Fruit fly (Drosophila melanogaster) whole organism, prepupa: ENCODE results near the gene CG6638.

Experiments
- Blimp-1 ChIP-seq: fragments of 200-800 bp; sonication (Bioruptor generic); optimal IDR thresholded peaks from 3 replicates; lab custom pipeline; 2017; ENCODE audit warnings: missing biosample characterization, missing genetic modification characterization, mild to moderate bottlenecking, moderate library complexity, missing genetic modification reagents
- CG10631 ChIP-seq: fragments of 200-800 bp; sonication (Bioruptor generic); optimal IDR thresholded peaks from 2 replicates; lab custom pipeline; 2016; ENCODE audit warnings: missing biosample characterization, missing genetic modification characterization
- CG10669 ChIP-seq: fragments of 200-800 bp; sonication (Bioruptor generic); optimal IDR thresholded peaks from 3 replicates; lab custom pipeline; 2018; ENCODE audit warnings: missing biosample characterization, mild to moderate bottlenecking, missing genetic modification characterization, moderate library complexity
- CG11294 ChIP-seq: fragments of 200-800 bp; sonication (Bioruptor generic); IDR thresholded peaks from 2 replicates; pipeline ENCODE4 v1.3.6; 2022; ENCODE audit warnings: missing biosample characterization, missing genetic modification characterization
- CG11762 ChIP-seq: fragments of 200-800 bp; sonication (Bioruptor generic); optimal IDR thresholded peaks from 3 replicates; lab custom pipeline; 2016; ENCODE audit warnings: missing biosample characterization, missing genetic modification characterization; ENCODE audit not compliant: insufficient read depth
- CG11902 ChIP-seq: fragments of 200-800 bp; sonication (Bioruptor generic); optimal IDR thresholded peaks from 3 replicates; lab custom pipeline; 2016; ENCODE audit warnings: missing biosample characterization, missing genetic modification characterization
- CG31627 ChIP-seq: fragments of 200-800 bp; sonication (Bioruptor generic); optimal IDR thresholded peaks from 3 replicates; lab custom pipeline; 2016; ENCODE audit warnings: missing biosample characterization, missing genetic modification characterization
- CG34406 ChIP-seq: fragments of 200-800 bp; sonication (Bioruptor generic); optimal IDR thresholded peaks from 3 replicates; lab custom pipeline; 2016; ENCODE audit warnings: missing biosample characterization, missing genetic modification characterization
- CG4318 ChIP-seq: fragments of 200-800 bp; sonication (Bioruptor generic); optimal IDR thresholded peaks from 3 replicates; lab custom pipeline; 2017; ENCODE audit warnings: missing biosample characterization, mild to moderate bottlenecking, missing genetic modification characterization
- CG6163 ChIP-seq: fragments of 200-800 bp; sonication (Bioruptor generic); IDR thresholded peaks from 3 replicates; pipeline ENCODE4 v1.3.6; 2022; ENCODE audit warnings: missing biosample characterization, missing genetic modification characterization
- CG6276 ChIP-seq: fragments of 200-800 bp; sonication (Bioruptor generic); optimal IDR thresholded peaks from 2 replicates; lab custom pipeline; 2017; ENCODE audit warnings: missing biosample characterization, mild to moderate bottlenecking, missing genetic modification characterization
- CG6792 ChIP-seq: fragments of 200-800 bp; sonication (Bioruptor generic); optimal IDR thresholded peaks from 3 replicates; lab custom pipeline; 2016; ENCODE audit warnings: missing biosample characterization, missing genetic modification characterization
- CG6808 ChIP-seq: fragments of 200-800 bp; sonication (Bioruptor generic); optimal IDR thresholded peaks from 3 replicates; lab custom pipeline; 2017; ENCODE audit warnings: missing biosample characterization, missing genetic modification characterization, mild to moderate bottlenecking, moderate library complexity, missing genetic modification reagents
- CG6854 ChIP-seq: fragments of 200-800 bp; sonication (Bioruptor generic); optimal IDR thresholded peaks from 2 replicates; lab custom pipeline; 2017; ENCODE audit warnings: missing biosample characterization, mild to moderate bottlenecking, missing genetic modification characterization
- CG7368 ChIP-seq: fragments of 200-800 bp; sonication (Bioruptor generic); optimal IDR thresholded peaks from 3 replicates; lab custom pipeline; 2016; ENCODE audit warnings: missing biosample characterization, missing genetic modification characterization
- CG8319 ChIP-seq: fragments of 200-800 bp; sonication (Bioruptor generic); optimal IDR thresholded peaks from 3 replicates; lab custom pipeline; 2016; ENCODE audit warnings: missing biosample characterization, missing genetic modification characterization
- CG9139 ChIP-seq: fragments of 200-800 bp; sonication (Bioruptor generic); optimal IDR thresholded peaks from 3 replicates; lab custom pipeline; 2017; ENCODE audit warnings: missing biosample characterization, mild to moderate bottlenecking, missing genetic modification characterization
- Eip78C ChIP-seq: fragments of 200-800 bp; sonication (Bioruptor generic); peaks from one replicate; lab custom pipeline; 2016; ENCODE audit warnings: missing biosample characterization, missing genetic modification characterization
- Eip93F ChIP-seq: fragments of 200-800 bp; sonication (Bioruptor generic); optimal IDR thresholded peaks from 2 replicates; lab custom pipeline; 2016; ENCODE audit warnings: missing biosample characterization, mild to moderate bottlenecking, missing genetic modification characterization
- Ets21C ChIP-seq: fragments of 200-800 bp; sonication (Bioruptor generic); optimal IDR thresholded peaks from 3 replicates; lab custom pipeline; 2016; ENCODE audit warnings: missing biosample characterization, missing genetic modification characterization
- Gug ChIP-seq: fragments of 200-800 bp; sonication (Bioruptor generic); IDR thresholded peaks from 2 replicates; pipeline ENCODE4 v1.3.6; 2022; ENCODE audit warnings: missing biosample characterization, missing genetic modification characterization
- Hr39 ChIP-seq: fragments of 200-800 bp; sonication (Bioruptor generic); optimal IDR thresholded peaks from 2 replicates; lab custom pipeline; 2016; ENCODE audit warnings: missing biosample characterization, missing genetic modification characterization
- Hr4 ChIP-seq: fragments of 200-800 bp; sonication (Bioruptor generic); optimal IDR thresholded peaks from 3 replicates; lab custom pipeline; 2016; ENCODE audit warnings: missing biosample characterization, missing genetic modification characterization
- OdsH ChIP-seq: fragments of 200-800 bp; sonication (Bioruptor generic); optimal IDR thresholded peaks from 3 replicates; lab custom pipeline; 2016; ENCODE audit warnings: missing biosample characterization, missing genetic modification characterization
- Smox ChIP-seq: fragments of 200-800 bp; sonication (Bioruptor generic); optimal IDR thresholded peaks from 3 replicates; lab custom pipeline; 2016; ENCODE audit warnings: missing biosample characterization, missing genetic modification characterization
- Sox102F ChIP-seq: fragments of 200-800 bp; sonication (Bioruptor generic); optimal IDR thresholded peaks from 2 replicates; lab custom pipeline; 2016; ENCODE audit warnings: missing biosample characterization, mild to moderate bottlenecking, missing genetic modification characterization
- Sox14 ChIP-seq: fragments of 200-800 bp; sonication (Bioruptor generic); optimal IDR thresholded peaks from 3 replicates; lab custom pipeline; 2016; ENCODE audit warnings: missing biosample characterization, missing genetic modification characterization
- Sox15 ChIP-seq: fragments of 200-800 bp; sonication (Bioruptor generic); optimal IDR thresholded peaks from 3 replicates; lab custom pipeline; 2016; ENCODE audit warnings: missing biosample characterization, missing genetic modification characterization
- achi ChIP-seq: fragments of 200-800 bp; sonication (Bioruptor generic); optimal IDR thresholded peaks from 3 replicates; lab custom pipeline; 2016; ENCODE audit warnings: missing biosample characterization, missing genetic modification characterization
- dac ChIP-seq: fragments of 200-800 bp; sonication (Bioruptor generic); optimal IDR thresholded peaks from 2 replicates; lab custom pipeline; 2017; ENCODE audit warnings: missing biosample characterization, mild to moderate bottlenecking, missing genetic modification characterization
- dsx ChIP-seq: fragments of 200-800 bp; optimal IDR thresholded peaks from 3 replicates; lab custom pipeline; 2019; ENCODE audit warnings: missing biosample characterization, mild to moderate bottlenecking, missing genetic modification characterization, moderate library complexity; ENCODE audit not compliant: poor library complexity, severe bottlenecking
- esn ChIP-seq: fragments of 200-800 bp; sonication (Bioruptor generic); optimal IDR thresholded peaks from 2 replicates; lab custom pipeline; 2016; ENCODE audit warnings: missing biosample characterization, mild to moderate bottlenecking, missing genetic modification characterization, moderate library complexity
- fd85E ChIP-seq: fragments of 200-800 bp; sonication (Bioruptor generic); optimal IDR thresholded peaks from 3 replicates; lab custom pipeline; 2016; ENCODE audit warnings: missing biosample characterization, missing genetic modification characterization
- fkh ChIP-seq: fragments of 200-800 bp; sonication (Bioruptor generic); optimal IDR thresholded peaks from 3 replicates; lab custom pipeline; 2017; ENCODE audit warnings: missing biosample characterization, mild to moderate bottlenecking, missing genetic modification characterization, moderate library complexity
- net ChIP-seq: fragments of 200-800 bp; sonication (Bioruptor generic); optimal IDR thresholded peaks from 3 replicates; lab custom pipeline; 2016; ENCODE audit warnings: missing biosample characterization, missing genetic modification characterization
- salr ChIP-seq, 2 experiments: fragments of 200-800 bp; sonication (Bioruptor generic); optimal IDR thresholded peaks; 3 replicates each; lab custom pipeline; 2016 to 2018; ENCODE audit warnings: missing biosample characterization in 2 of 2, missing genetic modification characterization in 2 of 2, mild to moderate bottlenecking in 1 of 2
- ss ChIP-seq, 2 experiments: fragments of 200-800 bp; sonication (Bioruptor generic); optimal IDR thresholded peaks; 2 replicates in 1 of 2; 3 replicates in 1 of 2; lab custom pipeline; 2017 to 2018; ENCODE audit warnings: mild to moderate bottlenecking in 2 of 2, missing biosample characterization in 2 of 2, missing genetic modification characterization in 2 of 2, moderate library complexity in 1 of 2
- svp ChIP-seq: fragments of 200-800 bp; sonication (Bioruptor generic); peaks from one replicate; lab custom pipeline; 2016; ENCODE audit warnings: missing biosample characterization, missing genetic modification characterization
- topi ChIP-seq: fragments of 200-800 bp; sonication (Bioruptor generic); optimal IDR thresholded peaks from 3 replicates; lab custom pipeline; 2016; ENCODE audit warnings: missing biosample characterization, missing genetic modification characterization
- vri ChIP-seq: fragments of 200-800 bp; sonication (Bioruptor generic); optimal IDR thresholded peaks from 3 replicates; lab custom pipeline; 2016; ENCODE audit warnings: missing biosample characterization, mild to moderate bottlenecking, missing genetic modification characterization

The CG6638 gene

dm6 chr3L:8600752-8601433, 25.0 kb upstream of the CG6638 start, which contains the start of the genes Nelf-E and RpL14 (continued):
- TF ChIP-seq fkh (GFP tag; lab: Kevin White, UChicago) (peak; percentile 93), CG11762 (GFP tag; lab: Kevin White, UChicago) (peak; percentile 73), CG10669 (GFP tag; lab: Kevin White, UChicago) (peak; percentile 83), Sox14 (GFP tag; lab: Kevin White, UChicago) (peak; percentile 84), CG6808 (GFP tag; lab: Kevin White, UChicago) (peak; percentile 76), net (GFP tag; lab: Kevin White, UChicago) (peak; percentile 88), topi (GFP tag; lab: Kevin White, UChicago) (peak; percentile 91), CG9139 (GFP tag; lab: Kevin White, UChicago) (peak; percentile 88), OdsH (GFP tag; lab: Kevin White, UChicago) (no peak), dsx (GFP tag; lab: Kevin White, UChicago) (peak; percentile 57), CG11902 (peak; percentile 60), CG11294 (GFP tag; lab: Robert Waterston, UW) (peak; percentile 46; the same call in 1 of the 2 replicates), Hr4 (no peak), CG8319 (peak; percentile 75)

- TF ChIP-seq fkh (GFP tag; lab: Kevin White, UChicago): peak; percentile 75
- TF ChIP-seq Eip93F: no peak
These were observed 8.2 kb upstream of the CG6638 start for dm6 chr3L:8584086-8584485.

dm6 chr3L:8582105-8582707, 6.3 kb upstream of the CG6638 start:
- TF ChIP-seq net (GFP tag; lab: Kevin White, UChicago): no peak
- TF ChIP-seq CG4318 (GFP tag; lab: Kevin White, UChicago): no peak
- TF ChIP-seq topi (GFP tag; lab: Kevin White, UChicago): no peak
- no peak for TF ChIP-seq Sox102F (GFP tag; lab: Kevin White, UChicago)
- no peak for TF ChIP-seq esn (GFP tag; lab: Kevin White, UChicago)
- no peak for TF ChIP-seq Sox14 (GFP tag; lab: Kevin White, UChicago)
- no peak for TF ChIP-seq CG6163 (GFP tag; lab: Robert Waterston, UW)
- no peak for TF ChIP-seq Ets21C (GFP tag; lab: Kevin White, UChicago)

dm6 chr3L:8580780-8581179, 4.9 kb upstream of the CG6638 start:
- no peak for TF ChIP-seq dac (GFP tag; lab: Kevin White, UChicago)
- TF ChIP-seq Sox14 (GFP tag; lab: Kevin White, UChicago): no peak
- no peak for TF ChIP-seq salr (GFP tag; optimal IDR thresholded peaks at IDR 0.05; lab: Kevin White, UChicago)
- TF ChIP-seq Eip78C (GFP tag; lab: Kevin White, UChicago): peak; percentile 3
- TF ChIP-seq Eip93F: no peak
- TF ChIP-seq CG6163 (GFP tag; lab: Robert Waterston, UW): no peak
- TF ChIP-seq svp (GFP tag; lab: Kevin White, UChicago): peak; percentile 60
- no peak for TF ChIP-seq CG10631
- TF ChIP-seq Smox (GFP tag; lab: Kevin White, UChicago): no peak
- TF ChIP-seq fd85E (GFP tag; lab: Kevin White, UChicago): no peak
- no peak for TF ChIP-seq CG7368 (GFP tag; lab: Kevin White, UChicago)
- TF ChIP-seq ss (GFP tag; optimal IDR thresholded peaks at IDR 0.05; lab: Kevin White, UChicago): no peak
- TF ChIP-seq Hr4: no peak
- TF ChIP-seq Hr39 (GFP tag; lab: Kevin White, UChicago): no peak
- no peak for TF ChIP-seq CG6276
- no peak for TF ChIP-seq Sox15 (GFP tag; lab: Kevin White, UChicago)
- TF ChIP-seq CG34406 (GFP tag; lab: Kevin White, UChicago): no peak
- no peak for TF ChIP-seq CG6854 (GFP tag; lab: Kevin White, UChicago)
- TF ChIP-seq CG4318 (GFP tag; lab: Kevin White, UChicago): no peak
- TF ChIP-seq CG8319: no peak
- no peak for TF ChIP-seq achi (GFP tag; lab: Kevin White, UChicago)
- peak; percentile 73 for TF ChIP-seq vri
- no peak for TF ChIP-seq CG31627
- TF ChIP-seq CG6792 (GFP tag; lab: Kevin White, UChicago): no peak
- TF ChIP-seq Blimp-1 (GFP tag; lab: Kevin White, UChicago): no peak
- no peak for TF ChIP-seq Gug (GFP tag; lab: Robert Waterston, UW)
- no peak for TF ChIP-seq CG6808 (GFP tag; lab: Kevin White, UChicago)
